Worm (Caenorhabditis elegans): ENCODE results near the gene rnp-9.
A peak's percentile ranks its signal among the peaks of the same experiment; 100 is the strongest.

The rnp-9 gene

DNA sequence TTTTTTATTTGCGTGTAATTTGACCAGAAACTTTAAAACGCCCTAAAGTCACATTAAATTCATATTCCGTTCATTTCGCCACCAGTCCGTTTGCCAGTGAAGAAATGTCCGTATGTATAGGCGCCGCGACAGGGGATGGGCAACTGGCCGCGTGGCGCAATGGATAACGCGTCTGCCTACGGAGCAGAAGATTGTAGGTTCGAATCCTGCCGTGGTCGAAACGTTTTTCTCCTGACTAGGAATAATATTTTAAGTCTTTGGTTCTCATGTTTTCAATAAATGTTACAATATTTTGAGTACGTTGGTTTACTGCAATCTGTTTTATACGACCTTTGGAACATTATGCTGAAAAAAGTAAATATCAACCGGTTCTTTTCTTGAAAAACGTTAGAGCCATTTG, 22.1 kb upstream of the rnp-9 start:
- TF ChIP-seq pha-4 (tag; optimal IDR thresholded peaks at IDR 0.05) (no peak), cebp-2 (GFP tag; IDR thresholded peaks at IDR 0.05) (0 out of 2 replicates have a peak, but pooled peaks have one; percentile 73), ceh-58 (GFP tag; IDR thresholded peaks at IDR 0.05) (0 out of 2 replicates have a peak, but pooled peaks have one; percentile 59), D2030.7 (GFP tag; IDR thresholded peaks at IDR 0.05) (peak; percentile 81), madf-8 (GFP tag; conservative IDR thresholded peaks at IDR 0.05) (no peak), lsl-1 (GFP tag; optimal IDR thresholded peaks at IDR 0.05) (no peak), chd-7 (tag; optimal IDR thresholded peaks at IDR 0.05) (peak; percentile 84), F10E7.11 (tag; optimal IDR thresholded peaks at IDR 0.05) (no peak), F22D6.2 (tag; optimal IDR thresholded peaks at IDR 0.05) (peak; percentile 11), ceh-27 (GFP tag; optimal IDR thresholded peaks at IDR 0.05) (peak; percentile 63), sea-2 (GFP tag; IDR thresholded peaks at IDR 0.05) (peak; percentile 80; the same call in 1 of the 2 replicates), snpc-1.1 (tag; optimal IDR thresholded peaks at IDR 0.05; ENCODE audit: insufficient read depth) (no peak), attf-5 (GFP tag; optimal IDR thresholded peaks at IDR 0.05) (peak; percentile 66), egl-18 (GFP tag; IDR thresholded peaks at IDR 0.05) (no peak), Y53G8AR.9 (GFP tag; conservative IDR thresholded peaks at IDR 0.05) (no peak), hlh-26 (GFP tag; conservative IDR thresholded peaks at IDR 0.05) (no peak), xnd-1 (tag; optimal IDR thresholded peaks at IDR 0.05) (no peak), Y56A3A.18 (GFP tag; IDR thresholded peaks at IDR 0.05) (peak; percentile 87), tlf-1 (GFP tag; optimal IDR thresholded peaks at IDR 0.05) (peak; percentile 41), mcd-1 (GFP tag; IDR thresholded peaks at IDR 0.05) (peak; percentile 62), T26A5.8 (tag; optimal IDR thresholded peaks at IDR 0.05) (peak; percentile 53), K12H6.12 (tag; optimal IDR thresholded peaks at IDR 0.05) (peak; percentile 67), F55B11.4 (tag; optimal IDR thresholded peaks at IDR 0.05; ENCODE audit: borderline replicate concordance, insufficient read depth) (no peak), madf-3 (GFP tag; IDR thresholded peaks at IDR 0.05) (peak; percentile 76; the same call in 1 of the 2 replicates), F33H1.4 (GFP tag; IDR thresholded peaks at IDR 0.05) (no peak), let-607 (tag; optimal IDR thresholded peaks at IDR 0.05) (peak; percentile 31 to 53), ztf-22 (GFP tag; optimal IDR thresholded peaks at IDR 0.05) (no peak), attf-6 (GFP tag; IDR thresholded peaks at IDR 0.05) (0 out of 2 replicates have a peak, but pooled peaks have one; percentile 31), Y53F4B.3 (GFP tag; IDR thresholded peaks at IDR 0.05) (peak; percentile 75; the same call in 1 of the 2 replicates), sptf-2 (GFP tag; optimal IDR thresholded peaks at IDR 0.05) (no peak), madf-10 (tag; optimal IDR thresholded peaks at IDR 0.05) (peak; percentile 59), sdz-38 (tag; optimal IDR thresholded peaks at IDR 0.05) (no peak), athp-1 (tag; optimal IDR thresholded peaks at IDR 0.05) (peak; percentile 59), him-1 (tag; optimal IDR thresholded peaks at IDR 0.05) (peak; percentile 89), nhr-120 (GFP tag; IDR thresholded peaks at IDR 0.05) (no peak), lin-40 (tag; optimal IDR thresholded peaks at IDR 0.05) (peak; percentile 76), let-526 (GFP tag; IDR thresholded peaks at IDR 0.05) (no peak), ztf-25 (GFP tag; IDR thresholded peaks at IDR 0.05) (peak; percentile 91), rcor-1 (GFP tag; IDR thresholded peaks at IDR 0.05) (peak; percentile 74), ceh-79 (tag; optimal IDR thresholded peaks at IDR 0.05) (no peak), pbrm-1 (GFP tag; IDR thresholded peaks at IDR 0.05) (peak; percentile 86), hmg-1.2 (GFP tag; IDR thresholded peaks at IDR 0.05) (peak; percentile 78), F57A8.1 (GFP tag; optimal IDR thresholded peaks at IDR 0.05) (peak; percentile 19), lsy-27 (tag; optimal IDR thresholded peaks at IDR 0.05; ENCODE audit: borderline replicate concordance, insufficient read depth) (peak; percentile 56), F57C9.4 (tag; optimal IDR thresholded peaks at IDR 0.05) (no peak), B0019.2 (GFP tag; conservative IDR thresholded peaks at IDR 0.05) (0 out of 2 replicates have a peak, but pooled peaks have one; percentile 11), somi-1 (GFP tag; optimal IDR thresholded peaks at IDR 0.05) (peak; percentile 38), ama-1 (optimal IDR thresholded peaks at IDR 0.05) (no peak), ama-1 (GFP tag; optimal IDR thresholded peaks at IDR 0.05) (peak; percentile 62 to 75)
